Worm (Caenorhabditis elegans): Measurements from ENCODE around the gene F16B12.4.

- TF ChIP-seq mep-1 (tag; optimal IDR thresholded peaks at IDR 0.05) = no peak
- TF ChIP-seq unc-120 (tag; optimal IDR thresholded peaks at IDR 0.05; ENCODE audit: poor library complexity, severe bottlenecking) = no peak
- no peak for TF ChIP-seq nhr-237 (tag; optimal IDR thresholded peaks at IDR 0.05)
- no peak for TF ChIP-seq elt-1 (tag; optimal IDR thresholded peaks at IDR 0.05; ENCODE audit: borderline replicate concordance, insufficient read depth)
- no peak for TF ChIP-seq lsy-2 (tag; optimal IDR thresholded peaks at IDR 0.05)
Observed at ce11 chrX:14090089-14090488, 8.4 kb downstream of the F16B12.4 start, which contains the start of gene dsl-4.

Data from whole organism, mixed stage, embryonic.